Fruit fly (Drosophila melanogaster) S2 (cell line): ENCODE measurements around the gene CG9173.

Source experiments
- CG8478 ChIP-seq: fragments of >200 bp; optimal IDR thresholded peaks from 2 replicates; lab custom pipeline; 2018
- CTCF ChIP-seq, 2 experiments: fragments of >200 bp; optimal IDR thresholded peaks; 2 replicates each; lab custom pipeline; 2018

dm6 chr3L:1461831-1462230, 38.6 kb upstream of the CG9173 start:
- no peak for TF ChIP-seq CG8478 (lab: Kevin White, UChicago)
- TF ChIP-seq CTCF (optimal IDR thresholded peaks at IDR 0.05; lab: Kevin White, UChicago), result no peak
